Worm (Caenorhabditis elegans) whole organism, young adult: ENCODE measurements around the gene pacs-1.

Experiments used
- F52B5.7 ChIP-seq: sonication (generic microtip); optimal IDR thresholded peaks from 2 replicates; lab custom pipeline; 2016; ENCODE audit warnings: mild to moderate bottlenecking, missing genetic modification characterization, missing compliant biosample characterization
- F57C9.4 ChIP-seq: sonication (generic microtip); optimal IDR thresholded peaks from 2 replicates; lab custom pipeline; 2017; ENCODE audit warnings: mild to moderate bottlenecking, missing genetic modification characterization, missing compliant biosample characterization
- K11D2.4 ChIP-seq: fragments of 200-800 bp; sonication (Bioruptor generic); IDR thresholded peaks from 2 replicates; pipeline ENCODE4 v1.3.6; 2022; ENCODE audit warnings: missing genetic modification reagents, missing genetic modification characterization, missing compliant biosample characterization
- Y67H2A.10 ChIP-seq: fragments of 200-800 bp; sonication (Bioruptor generic); conservative IDR thresholded peaks from 2 replicates; pipeline ENCODE4 v1.3.6; 2022; ENCODE audit warnings: missing genetic modification reagents, missing genetic modification characterization, missing compliant biosample characterization
- aptf-3 ChIP-seq: fragments of 200-800 bp; sonication (Bioruptor generic); IDR thresholded peaks from 2 replicates; pipeline ENCODE4 v1.3.6; 2022; ENCODE audit warnings: missing genetic modification characterization, missing compliant biosample characterization
- atf-7 ChIP-seq: sonication (generic microtip); optimal IDR thresholded peaks from 2 replicates; lab custom pipeline; 2017; ENCODE audit warnings: mild to moderate bottlenecking, missing genetic modification characterization, missing compliant biosample characterization
- athp-1 ChIP-seq: sonication (generic microtip); optimal IDR thresholded peaks from 2 replicates; lab custom pipeline; 2017; ENCODE audit warnings: mild to moderate bottlenecking, missing genetic modification characterization, missing compliant biosample characterization
- attf-5 ChIP-seq: fragments of 200-800 bp; sonication (Bioruptor generic); optimal IDR thresholded peaks from 2 replicates; lab custom pipeline; 2018; ENCODE audit warnings: mild to moderate bottlenecking, missing genetic modification characterization, missing compliant biosample characterization
- bed-1 ChIP-seq: fragments of 200-800 bp; sonication (Bioruptor generic); IDR thresholded peaks from 2 replicates; pipeline ENCODE4 v1.3.6; 2022; ENCODE audit warnings: missing genetic modification reagents, missing genetic modification characterization, missing compliant biosample characterization
- bed-2 ChIP-seq: fragments of 200-800 bp; sonication (Bioruptor generic); IDR thresholded peaks from 2 replicates; pipeline ENCODE4 v1.3.6; 2022; ENCODE audit warnings: missing genetic modification reagents, missing genetic modification characterization, missing compliant biosample characterization
- cebp-1 ChIP-seq, 2 experiments: fragments of 200-800 bp in 1 of 2; sonication (Bioruptor generic) in 1 of 2; sonication (generic microtip) in 1 of 2; IDR thresholded peaks in 1 of 2; optimal IDR thresholded peaks in 1 of 2; 2 replicates each; pipeline versions ENCODE4 v1.3.6 to Lab custom; 2017 to 2022; ENCODE audit warnings: missing compliant biosample characterization in 2 of 2, missing genetic modification characterization in 2 of 2, mild to moderate bottlenecking in 1 of 2, missing genetic modification reagents in 1 of 2, moderate library complexity in 1 of 2
- ceh-27 ChIP-seq: fragments of 200-800 bp; sonication (Bioruptor generic); optimal IDR thresholded peaks from 2 replicates; lab custom pipeline; 2018; ENCODE audit warnings: mild to moderate bottlenecking, missing genetic modification characterization, moderate library complexity, missing compliant biosample characterization
- chd-7 ChIP-seq: sonication (generic microtip); optimal IDR thresholded peaks from 2 replicates; lab custom pipeline; 2016; ENCODE audit warnings: mild to moderate bottlenecking, missing genetic modification characterization, moderate library complexity, missing compliant biosample characterization
- die-1 ChIP-seq: sonication (generic microtip); optimal IDR thresholded peaks from 2 replicates; lab custom pipeline; 2016; ENCODE audit warnings: missing genotype, mild to moderate bottlenecking, missing genetic modification characterization, missing compliant biosample characterization
- dox-1 ChIP-seq: fragments of 200-800 bp; sonication (Bioruptor generic); IDR thresholded peaks from 2 replicates; pipeline ENCODE4 v1.3.6; 2022; ENCODE audit warnings: missing genetic modification reagents, missing genetic modification characterization, missing compliant biosample characterization
- ekl-4 ChIP-seq: fragments of 200-800 bp; sonication (Bioruptor generic); IDR thresholded peaks from 2 replicates; pipeline ENCODE4 v1.3.6; 2022; ENCODE audit warnings: missing genetic modification reagents, missing genetic modification characterization, missing compliant biosample characterization
- gei-17 ChIP-seq: fragments of 200-800 bp; sonication (Bioruptor generic); optimal IDR thresholded peaks from 2 replicates; lab custom pipeline; 2018; ENCODE audit warnings: mild to moderate bottlenecking, missing genetic modification characterization, missing compliant biosample characterization
- him-1 ChIP-seq: sonication (generic microtip); optimal IDR thresholded peaks from 2 replicates; lab custom pipeline; 2016; ENCODE audit warnings: missing genotype, missing genetic modification reagents, missing genetic modification characterization, missing compliant biosample characterization
- hlh-12 ChIP-seq: sonication (generic microtip); optimal IDR thresholded peaks from 2 replicates; lab custom pipeline; 2016; ENCODE audit warnings: missing genetic modification characterization, missing compliant biosample characterization
- hmg-1.2 ChIP-seq: fragments of 200-800 bp; sonication (Bioruptor generic); IDR thresholded peaks from 2 replicates; pipeline ENCODE4 v1.3.6; 2022; ENCODE audit warnings: missing genetic modification reagents, missing genetic modification characterization, missing compliant biosample characterization
- lsl-1 ChIP-seq: fragments of 200-800 bp; sonication (Bioruptor generic); optimal IDR thresholded peaks from 2 replicates; lab custom pipeline; 2018; ENCODE audit warnings: mild to moderate bottlenecking, missing genetic modification characterization, moderate library complexity, missing compliant biosample characterization
- lsy-27 ChIP-seq: sonication (generic microtip); optimal IDR thresholded peaks from 2 replicates; lab custom pipeline; 2017; ENCODE audit warnings: missing genetic modification characterization, mild to moderate bottlenecking, missing compliant biosample characterization, antibody characterized with exemption, missing genotype, borderline replicate concordance; ENCODE audit not compliant: insufficient read depth
- madf-3 ChIP-seq: fragments of 200-800 bp; sonication (Bioruptor generic); IDR thresholded peaks from 2 replicates; pipeline ENCODE4 v1.3.6; 2022; ENCODE audit warnings: missing genetic modification reagents, missing genetic modification characterization, missing compliant biosample characterization
- mcd-1 ChIP-seq: fragments of 200-800 bp; sonication (Bioruptor generic); IDR thresholded peaks from 2 replicates; pipeline ENCODE4 v1.3.6; 2022; ENCODE audit warnings: missing genetic modification reagents, missing genetic modification characterization, missing compliant biosample characterization
- mes-4 ChIP-seq: sonication (generic microtip); optimal IDR thresholded peaks from 2 replicates; lab custom pipeline; 2016; ENCODE audit warnings: missing genotype, missing genetic modification characterization, missing compliant biosample characterization
- nfya-2 ChIP-seq: fragments of 200-800 bp; sonication (Bioruptor generic); IDR thresholded peaks from 2 replicates; pipeline ENCODE4 v1.3.6; 2022; ENCODE audit warnings: missing genetic modification reagents, missing genetic modification characterization, missing compliant biosample characterization
- nhr-80 ChIP-seq: sonication (generic microtip); optimal IDR thresholded peaks from 2 replicates; lab custom pipeline; 2016; ENCODE audit warnings: missing genetic modification characterization, missing compliant biosample characterization
- repo-1 ChIP-seq: sonication (generic microtip); optimal IDR thresholded peaks from 2 replicates; lab custom pipeline; 2017; ENCODE audit warnings: mild to moderate bottlenecking, missing genetic modification characterization, missing compliant biosample characterization
- snpc-3.4 ChIP-seq: sonication (generic microtip); optimal IDR thresholded peaks from 2 replicates; lab custom pipeline; 2017; ENCODE audit warnings: missing genetic modification characterization, mild to moderate bottlenecking, missing compliant biosample characterization, antibody characterized with exemption, moderate library complexity, missing genotype, missing genetic modification reagents
- snpc-4 ChIP-seq, 5 experiments: fragments of 150-350 bp in 1 of 5; sonication (generic microtip) in 4 of 5; optimal IDR thresholded peaks; 2 replicates each; lab custom pipeline; 2014 to 2018; ENCODE audit warnings: missing genetic modification characterization in 5 of 5, missing biosample characterization in 3 of 5, antibody characterized with exemption in 2 of 5, mild to moderate bottlenecking in 2 of 5, missing compliant biosample characterization in 2 of 5, missing genotype in 2 of 5, moderate library complexity in 2 of 5, missing genetic modification reagents in 1 of 5
- sptf-2 ChIP-seq: fragments of 200-800 bp; sonication (Bioruptor generic); optimal IDR thresholded peaks from 2 replicates; lab custom pipeline; 2018; ENCODE audit warnings: mild to moderate bottlenecking, missing genetic modification characterization, missing compliant biosample characterization
- tlf-1 ChIP-seq: fragments of 200-800 bp; sonication (Bioruptor generic); optimal IDR thresholded peaks from 2 replicates; lab custom pipeline; 2018; ENCODE audit warnings: mild to moderate bottlenecking, missing genetic modification characterization, missing compliant biosample characterization
- unc-62 ChIP-seq: fragments of 150-350 bp; optimal IDR thresholded peaks from 2 replicates; lab custom pipeline; 2014; ENCODE audit warnings: missing biosample characterization, missing genetic modification reagents, missing genetic modification characterization
- ztf-25 ChIP-seq: fragments of 200-800 bp; sonication (Bioruptor generic); IDR thresholded peaks from 2 replicates; pipeline ENCODE4 v1.3.6; 2022; ENCODE audit warnings: missing genetic modification reagents, missing genetic modification characterization, missing compliant biosample characterization

pacs-1 gene

ce11 chrV:9175218-9175837 lies 41.7 kb downstream of the pacs-1 start, which contains the start of gene spas-1 (continued):
- TF ChIP-seq athp-1 (no peak), hlh-12 (tag; lab: Kevin White, UChicago) (no peak), gei-17 (peak; percentile 19), K11D2.4 (GFP tag; lab: Robert Waterston, UW) (peak; percentile 40; the same call in 1 of the 2 replicates), nfya-2 (GFP tag; lab: Robert Waterston, UW) (no peak), ceh-27 (peak; percentile 56), F57C9.4 (tag; lab: Kevin White, UChicago) (no peak), attf-5 (GFP tag; lab: Kevin White, UChicago) (peak; percentile 84), atf-7 (tag; lab: Kevin White, UChicago) (no peak), mes-4 (no peak), tlf-1 (peak; percentile 68), mcd-1 (GFP tag; lab: Robert Waterston, UW) (peak; percentile 84), madf-3 (GFP tag; lab: Robert Waterston, UW) (0 out of 2 replicates have a peak, but pooled peaks have one; percentile 5), lsy-27 (no peak)

- no peak for TF ChIP-seq lsl-1 (GFP tag; lab: Kevin White, UChicago)
- TF ChIP-seq him-1 (tag; lab: Kevin White, UChicago) = no peak
- no peak for TF ChIP-seq chd-7 (tag; lab: Kevin White, UChicago)
- no peak for TF ChIP-seq hmg-1.2 (GFP tag; lab: Robert Waterston, UW)
- TF ChIP-seq bed-1 (GFP tag; lab: Robert Waterston, UW) = no peak
- no peak for TF ChIP-seq dox-1 (GFP tag; lab: Robert Waterston, UW)
- no peak for TF ChIP-seq sptf-2 (GFP tag; lab: Kevin White, UChicago)
- no peak for TF ChIP-seq bed-2 (GFP tag; lab: Robert Waterston, UW)
- no peak for TF ChIP-seq snpc-4 (GFP tag; optimal IDR thresholded peaks at IDR 0.05; lab: Kevin White, UChicago)
- TF ChIP-seq snpc-4 (tag; optimal IDR thresholded peaks at IDR 0.05; lab: Kevin White, UChicago) = no peak
- TF ChIP-seq hlh-12 (tag; lab: Kevin White, UChicago) = no peak
- no peak for TF ChIP-seq unc-62 (GFP tag; lab: Kevin White, UChicago)
- TF ChIP-seq ztf-25 (GFP tag; lab: Robert Waterston, UW) = no peak
- no peak for TF ChIP-seq ekl-4
- TF ChIP-seq snpc-3.4 (tag; lab: Kevin White, UChicago) = no peak
- TF ChIP-seq Y67H2A.10 (GFP tag; lab: Robert Waterston, UW) = no peak
- TF ChIP-seq cebp-1 (GFP tag; IDR thresholded peaks at IDR 0.05; lab: Robert Waterston, UW) = no peak
- no peak for TF ChIP-seq cebp-1 (tag; optimal IDR thresholded peaks at IDR 0.05; lab: Kevin White, UChicago)
- no peak for TF ChIP-seq repo-1 (tag; lab: Kevin White, UChicago)
- TF ChIP-seq atf-7 (tag; lab: Kevin White, UChicago) = no peak
- no peak for TF ChIP-seq F52B5.7 (tag; lab: Kevin White, UChicago)
- TF ChIP-seq die-1 (tag; lab: Kevin White, UChicago) = no peak
Measured at ce11 chrV:9173789-9174188, 43.3 kb downstream of the pacs-1 start, which contains the start of gene pqn-16. Gene pqn-16 (plus strand): TSS chrV:9174089.

- TF ChIP-seq aptf-3 (no peak), nhr-80 (peak; percentile 60)
Measured at ce11 chrV:9172989-9173388, 44.1 kb downstream of the pacs-1 start, which contains the start of gene gad-3. Gene gad-3 (minus strand): TSS chrV:9173005.
